In genomic region chr3R:15076963-15077362, dm6 we compare ENCODE assay signal across 2 fruit fly cellular contexts.
TF ChIP-seq lines count a peak whose summit lies in the region.

TSS of gene dpr9 (minus strand) at chr3R:15077206.

- TF ChIP-seq CTCF in whole organism, embryonic (GFP tag; optimal IDR thresholded peaks at IDR 0.05; lab: Kevin White, UChicago): peak; percentile 20

TF ChIP-seq in whole organism, adult, 20 proteins besides CTCF, POLR2A, EP300 and RAD21:
- no peak for TF ChIP-seq CG1620 (GFP tag; optimal IDR thresholded peaks at IDR 0.05; lab: Kevin White, UChicago)
- no peak for TF ChIP-seq CG14711 (tag; optimal IDR thresholded peaks at IDR 0.05; lab: Kevin White, UChicago)
- no peak for TF ChIP-seq CG7101 (tag; optimal IDR thresholded peaks at IDR 0.05; lab: Kevin White, UChicago)
- TF ChIP-seq tj (GFP tag; optimal IDR thresholded peaks at IDR 0.05; lab: Kevin White, UChicago): no peak
- no peak for TF ChIP-seq Hr96 (GFP tag; optimal IDR thresholded peaks at IDR 0.05; lab: Kevin White, UChicago)
- no peak for TF ChIP-seq Crg-1 (GFP tag; optimal IDR thresholded peaks at IDR 0.05; lab: Kevin White, UChicago)
- peak; percentile 40 for TF ChIP-seq pad (GFP tag; optimal IDR thresholded peaks at IDR 0.05; lab: Kevin White, UChicago)

TF ChIP-seq in whole organism, embryonic, 481 proteins besides CTCF, POLR2A, EP300 and RAD21:
- TF ChIP-seq chm (GFP tag; IDR thresholded peaks at IDR 0.05; lab: Robert Waterston, UW) (peak; percentile 52; the same call in 1 of the 2 replicates), Trl (optimal IDR thresholded peaks at IDR 0.05; lab: Kevin White, UChicago) (peak in 1 of 2 experiments; percentile 25), Trl (GFP tag; optimal IDR thresholded peaks at IDR 0.05; lab: Kevin White, UChicago) (no peak), CG16779 (GFP tag; IDR thresholded peaks at IDR 0.05; lab: Robert Waterston, UW) (0 out of 2 replicates have a peak, but pooled peaks have one; percentile 40), wdn (GFP tag; IDR thresholded peaks at IDR 0.05; lab: Robert Waterston, UW) (no peak), CG33213 (GFP tag; optimal IDR thresholded peaks at IDR 0.05; lab: Kevin White, UChicago) (no peak), tx (GFP tag; optimal IDR thresholded peaks at IDR 0.05; lab: Kevin White, UChicago) (no peak), Bgb (GFP tag; IDR thresholded peaks at IDR 0.05; lab: Robert Waterston, UW; ENCODE audit: partially characterized antibody) (peak; percentile 19; the same call in 1 of the 2 replicates), CG3726 (GFP tag; IDR thresholded peaks at IDR 0.05; lab: Robert Waterston, UW) (no peak), gce (GFP tag; IDR thresholded peaks at IDR 0.05; lab: Robert Waterston, UW) (no peak), CG13287 (GFP tag; IDR thresholded peaks at IDR 0.05; lab: Robert Waterston, UW; ENCODE audit: partially characterized antibody) (peak; percentile 12; the same call in 1 of the 2 replicates), Rfx (GFP tag; IDR thresholded peaks at IDR 0.05; lab: Robert Waterston, UW) (peak; percentile 28), Jarid2 (GFP tag; optimal IDR thresholded peaks at IDR 0.05; lab: Kevin White, UChicago) (peak; percentile 67), chinmo (GFP tag; IDR thresholded peaks at IDR 0.05; lab: Robert Waterston, UW; ENCODE audit: partially characterized antibody) (0 out of 4 replicates have a peak, but pooled peaks have one; percentile 54), CG11247 (GFP tag; IDR thresholded peaks at IDR 0.05; lab: Robert Waterston, UW) (0 out of 2 replicates have a peak, but pooled peaks have one; percentile 18), Kr (GFP tag; optimal IDR thresholded peaks at IDR 0.05; lab: Kevin White, UChicago) (no peak), CG7963 (GFP tag; IDR thresholded peaks at IDR 0.05; lab: Robert Waterston, UW; ENCODE audit: partially characterized antibody) (no peak), CG17361 (GFP tag; IDR thresholded peaks at IDR 0.05; lab: Robert Waterston, UW) (no peak), Dip3 (GFP tag; optimal IDR thresholded peaks at IDR 0.05; lab: Kevin White, UChicago) (no peak), Ets65A (GFP tag; lab: Kevin White, UChicago) (peak; percentile 11), CG34376 (GFP tag; optimal IDR thresholded peaks at IDR 0.05; lab: Kevin White, UChicago) (no peak), Deaf1 (tag; optimal IDR thresholded peaks at IDR 0.05; lab: Kevin White, UChicago) (peak; percentile 91), dm (GFP tag; optimal IDR thresholded peaks at IDR 0.05; lab: Kevin White, UChicago) (no peak), sc (optimal IDR thresholded peaks at IDR 0.05; lab: Kevin White, UChicago) (no peak), sc (GFP tag; optimal IDR thresholded peaks at IDR 0.05; lab: Kevin White, UChicago) (no peak), abd-A (tag; optimal IDR thresholded peaks at IDR 0.05; lab: Kevin White, UChicago) (peak; percentile 37), scrt (GFP tag; optimal IDR thresholded peaks at IDR 0.05; lab: Kevin White, UChicago) (peak; percentile 18), D19A (tag; optimal IDR thresholded peaks at IDR 0.05; lab: Kevin White, UChicago) (no peak), amos (GFP tag; IDR thresholded peaks at IDR 0.05; lab: Robert Waterston, UW; ENCODE audit: partially characterized antibody) (peak; percentile 7; the same call in 1 of the 2 replicates), Med (GFP tag; lab: Kevin White, UChicago) (peak; percentile 47), Hmr (GFP tag; optimal IDR thresholded peaks at IDR 0.05; lab: Kevin White, UChicago) (peak; percentile 2), CG34224 (GFP tag; IDR thresholded peaks at IDR 0.05; lab: Robert Waterston, UW; ENCODE audit: partially characterized antibody) (no peak)
